1 fruit fly cellular context compared by ENCODE assay signal in the genomic region with DNA sequence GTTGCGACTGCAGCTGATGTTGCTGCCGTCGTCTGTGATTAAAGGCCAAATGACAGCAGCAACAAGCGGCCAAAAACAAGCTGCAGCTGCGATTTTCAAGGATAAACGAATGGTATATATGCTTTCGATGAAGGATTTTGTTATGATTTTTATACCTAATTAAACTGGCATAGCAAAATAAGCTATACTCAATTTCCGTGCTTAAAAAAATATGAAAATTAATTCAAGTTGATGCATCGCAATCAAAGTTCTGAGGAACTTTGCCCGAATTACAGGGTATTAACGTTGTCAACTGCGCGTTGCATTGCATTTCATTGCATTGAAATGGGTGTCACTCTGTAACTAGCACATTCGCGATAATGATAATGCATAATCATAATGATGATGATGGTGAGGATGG.
TF ChIP-seq lines count a peak whose summit lies in the region.

No protein-coding gene starts in this region.

TF ChIP-seq in whole organism, prepupa, 60 proteins besides CTCF, POLR2A, EP300 and RAD21 (continued from another document):
- TF ChIP-seq pdm3 (GFP tag; optimal IDR thresholded peaks at IDR 0.05; lab: Kevin White, UChicago) = peak; percentile 79
- TF ChIP-seq CG6276 (GFP tag; optimal IDR thresholded peaks at IDR 0.05; lab: Kevin White, UChicago) = peak; percentile 6
- TF ChIP-seq Eip75B (GFP tag; optimal IDR thresholded peaks at IDR 0.05; lab: Kevin White, UChicago) = peak; percentile 51
- peak; percentile 18 for TF ChIP-seq spab (GFP tag; optimal IDR thresholded peaks at IDR 0.05; lab: Kevin White, UChicago)
- TF ChIP-seq CG11294 (GFP tag; IDR thresholded peaks at IDR 0.05; lab: Robert Waterston, UW) = peak; percentile 35; the same call in 1 of the 2 replicates
- peak; percentile 38 to 41 for TF ChIP-seq salr (GFP tag; optimal IDR thresholded peaks at IDR 0.05; lab: Kevin White, UChicago)
- TF ChIP-seq Blimp-1 (GFP tag; optimal IDR thresholded peaks at IDR 0.05; lab: Kevin White, UChicago) = no peak
- peak; percentile 46 for TF ChIP-seq Met (GFP tag; optimal IDR thresholded peaks at IDR 0.05; lab: Kevin White, UChicago)
- TF ChIP-seq lz (GFP tag; optimal IDR thresholded peaks at IDR 0.05; lab: Kevin White, UChicago) = peak; percentile 25
- TF ChIP-seq CG7368 (GFP tag; optimal IDR thresholded peaks at IDR 0.05; lab: Kevin White, UChicago) = peak; percentile 28
- TF ChIP-seq CG1621 (tag; optimal IDR thresholded peaks at IDR 0.05; lab: Kevin White, UChicago) = peak; percentile 41
- peak; percentile 41 for TF ChIP-seq net (GFP tag; optimal IDR thresholded peaks at IDR 0.05; lab: Kevin White, UChicago)
- peak; percentile 78 for TF ChIP-seq CG6163 (GFP tag; IDR thresholded peaks at IDR 0.05; lab: Robert Waterston, UW)
- peak; percentile 61 for TF ChIP-seq Smox (GFP tag; optimal IDR thresholded peaks at IDR 0.05; lab: Kevin White, UChicago)
- peak; percentile 26 for TF ChIP-seq Sox15 (GFP tag; optimal IDR thresholded peaks at IDR 0.05; lab: Kevin White, UChicago)
- no peak for TF ChIP-seq CG6854 (GFP tag; optimal IDR thresholded peaks at IDR 0.05; lab: Kevin White, UChicago)
- TF ChIP-seq CG10631 (GFP tag; optimal IDR thresholded peaks at IDR 0.05; lab: Kevin White, UChicago) = peak; percentile 56
- peak; percentile 64 for TF ChIP-seq CG10669 (GFP tag; optimal IDR thresholded peaks at IDR 0.05; lab: Kevin White, UChicago)
- TF ChIP-seq CG3032 (tag; optimal IDR thresholded peaks at IDR 0.05; lab: Kevin White, UChicago) = peak; percentile 68
- TF ChIP-seq CG32006 (GFP tag; optimal IDR thresholded peaks at IDR 0.05; lab: Kevin White, UChicago) = peak; percentile 80
- TF ChIP-seq svp (GFP tag; lab: Kevin White, UChicago) = peak; percentile 62
- no peak for TF ChIP-seq CG11902 (GFP tag; optimal IDR thresholded peaks at IDR 0.05; lab: Kevin White, UChicago)
- peak; percentile 81 for TF ChIP-seq CG15336 (GFP tag; IDR thresholded peaks at IDR 0.05; lab: Robert Waterston, UW)
- peak; percentile 68 for TF ChIP-seq OdsH (GFP tag; optimal IDR thresholded peaks at IDR 0.05; lab: Kevin White, UChicago)
- TF ChIP-seq CG8119 (GFP tag; IDR thresholded peaks at IDR 0.05; lab: Robert Waterston, UW) = peak; percentile 82
- TF ChIP-seq Eip78C (GFP tag; lab: Kevin White, UChicago) = peak; percentile 84
- TF ChIP-seq eg (GFP tag; IDR thresholded peaks at IDR 0.05; lab: Robert Waterston, UW) = peak; percentile 85
- TF ChIP-seq fd59A (GFP tag; optimal IDR thresholded peaks at IDR 0.05; lab: Kevin White, UChicago) = peak; percentile 60
- TF ChIP-seq Eip93F (GFP tag; optimal IDR thresholded peaks at IDR 0.05; lab: Kevin White, UChicago) = no peak
- peak; percentile 75 for TF ChIP-seq Hr4 (GFP tag; optimal IDR thresholded peaks at IDR 0.05; lab: Kevin White, UChicago)
- TF ChIP-seq CG8319 (GFP tag; optimal IDR thresholded peaks at IDR 0.05; lab: Kevin White, UChicago) = peak; percentile 37
- peak; percentile 51 for TF ChIP-seq Lpt (GFP tag; optimal IDR thresholded peaks at IDR 0.05; lab: Kevin White, UChicago)
- TF ChIP-seq ss (GFP tag; optimal IDR thresholded peaks at IDR 0.05; lab: Kevin White, UChicago) = peak in 1 of 2 experiments; percentile 51
- no peak for TF ChIP-seq Hr38 (GFP tag; optimal IDR thresholded peaks at IDR 0.05; lab: Kevin White, UChicago)
TF ChIP-seq in whole organism, prepupa: peak in this region for 49.
